Worm (Caenorhabditis elegans) whole organism, L1 larva: ENCODE measurements around the gene H12I19.115.

Experiments
- aha-1 ChIP-seq: fragments of 150-350 bp; optimal IDR thresholded peaks from 2 replicates; lab custom pipeline; 2014; ENCODE audit warnings: missing biosample characterization, missing genetic modification characterization
- alr-1 ChIP-seq: fragments of 200-800 bp; sonication (Bioruptor generic); optimal IDR thresholded peaks from 2 replicates; lab custom pipeline; 2018; ENCODE audit warnings: borderline replicate concordance, mild to moderate bottlenecking, missing genetic modification characterization, missing compliant biosample characterization
- ama-1 ChIP-seq: fragments of 150-350 bp; optimal IDR thresholded peaks from 2 replicates; lab custom pipeline; 2014
- ceh-8 ChIP-seq: fragments of 200-800 bp; sonication (Bioruptor generic); optimal IDR thresholded peaks from 2 replicates; lab custom pipeline; 2018; ENCODE audit warnings: mild to moderate bottlenecking, missing genetic modification characterization, moderate library complexity, missing compliant biosample characterization
- ceh-90 ChIP-seq: sonication (generic microtip); optimal IDR thresholded peaks from 2 replicates; lab custom pipeline; 2016; ENCODE audit warnings: missing genetic modification characterization, missing compliant biosample characterization
- dsc-1 ChIP-seq: sonication (generic microtip); optimal IDR thresholded peaks from 2 replicates; lab custom pipeline; 2016; ENCODE audit warnings: mild to moderate bottlenecking, missing genetic modification characterization, missing compliant biosample characterization
- efl-1 ChIP-seq, 4 experiments: fragments of 150-350 bp; optimal IDR thresholded peaks in 3 of 4; peaks in 1 of 4; 1 replicate in 1 of 4; 2 replicates in 3 of 4; lab custom pipeline; 2014; ENCODE audit warnings: missing biosample characterization in 2 of 4, missing genetic modification characterization in 2 of 4, missing genetic modification reagents in 2 of 4
- efl-3 ChIP-seq: fragments of 200-800 bp; sonication (Bioruptor generic); optimal IDR thresholded peaks from 2 replicates; lab custom pipeline; 2018; ENCODE audit warnings: mild to moderate bottlenecking, missing genetic modification characterization, missing compliant biosample characterization
- egl-13 ChIP-seq: sonication (generic microtip); optimal IDR thresholded peaks from 2 replicates; lab custom pipeline; 2016; ENCODE audit warnings: missing genotype, missing genetic modification reagents, missing genetic modification characterization, missing compliant biosample characterization
- elt-2 ChIP-seq: sonication (generic microtip); optimal IDR thresholded peaks from 2 replicates; lab custom pipeline; 2016; ENCODE audit warnings: missing genetic modification characterization, mild to moderate bottlenecking, inconsistent platforms, missing compliant biosample characterization, missing genetic modification reagents
- fkh-10 ChIP-seq: sonication (generic microtip); optimal IDR thresholded peaks from 2 replicates; lab custom pipeline; 2017; ENCODE audit warnings: missing biosample characterization, missing genetic modification reagents, missing genetic modification characterization
- fkh-4 ChIP-seq: sonication (generic microtip); optimal IDR thresholded peaks from 2 replicates; lab custom pipeline; 2016; ENCODE audit warnings: missing compliant biosample characterization, missing genetic modification characterization, borderline replicate concordance
- fos-1 ChIP-seq: fragments of 150-350 bp; optimal IDR thresholded peaks from 2 replicates; lab custom pipeline; 2014; ENCODE audit warnings: missing biosample characterization, missing genetic modification characterization
- hlh-17 ChIP-seq: fragments of 200-800 bp; sonication (Bioruptor generic); optimal IDR thresholded peaks from 2 replicates; lab custom pipeline; 2018; ENCODE audit warnings: missing genetic modification characterization, mild to moderate bottlenecking, missing compliant biosample characterization, moderate library complexity, borderline replicate concordance
- jun-1 ChIP-seq: fragments of 150-350 bp; optimal IDR thresholded peaks from 2 replicates; lab custom pipeline; 2014; ENCODE audit warnings: missing biosample characterization, missing genetic modification reagents, missing genetic modification characterization
- lin-35 ChIP-seq, 2 experiments: fragments of 150-350 bp; optimal IDR thresholded peaks; 2 replicates each; lab custom pipeline; 2014; ENCODE audit warnings: missing biosample characterization in 2 of 2, missing genetic modification characterization in 2 of 2, missing genetic modification reagents in 2 of 2
- lsy-2 ChIP-seq, 2 experiments: fragments of 150-350 bp; optimal IDR thresholded peaks; 2 replicates each; lab custom pipeline; 2014; ENCODE audit warnings: missing biosample characterization in 2 of 2, missing genetic modification characterization in 2 of 2
- mab-9 ChIP-seq: fragments of 200-800 bp; sonication (Bioruptor generic); IDR thresholded peaks from 2 replicates; pipeline ENCODE4 v1.3.6; 2022; ENCODE audit warnings: missing genetic modification reagents, missing genetic modification characterization, missing compliant biosample characterization
- mef-2 ChIP-seq: fragments of 150-350 bp; optimal IDR thresholded peaks from 2 replicates; lab custom pipeline; 2014; ENCODE audit warnings: missing biosample characterization, missing genetic modification characterization
- nhr-11 ChIP-seq: fragments of 150-350 bp; optimal IDR thresholded peaks from 2 replicates; lab custom pipeline; 2014; ENCODE audit warnings: missing biosample characterization, missing genetic modification characterization
- nhr-12 ChIP-seq: sonication (generic microtip); optimal IDR thresholded peaks from 2 replicates; lab custom pipeline; 2017; ENCODE audit warnings: missing biosample characterization, missing genetic modification characterization
- nhr-19 ChIP-seq: fragments of 200-800 bp; sonication (Bioruptor generic); conservative IDR thresholded peaks from 2 replicates; pipeline ENCODE4 v1.3.6; 2022; ENCODE audit warnings: missing genetic modification characterization, missing compliant biosample characterization
- nhr-237 ChIP-seq: fragments of 150-350 bp; optimal IDR thresholded peaks from 2 replicates; lab custom pipeline; 2014; ENCODE audit warnings: missing biosample characterization, missing genetic modification characterization
- nhr-47 ChIP-seq: sonication (generic microtip); optimal IDR thresholded peaks from 2 replicates; lab custom pipeline; 2016; ENCODE audit warnings: mild to moderate bottlenecking, missing genetic modification characterization, moderate library complexity, missing compliant biosample characterization
- nhr-71 ChIP-seq: sonication (generic microtip); optimal IDR thresholded peaks from 2 replicates; lab custom pipeline; 2016; ENCODE audit warnings: mild to moderate bottlenecking, missing genetic modification characterization, moderate library complexity, missing compliant biosample characterization
- nhr-76 ChIP-seq: sonication (generic microtip); optimal IDR thresholded peaks from 2 replicates; lab custom pipeline; 2017; ENCODE audit warnings: missing biosample characterization, missing genetic modification characterization
- nhr-77 ChIP-seq: fragments of 150-350 bp; optimal IDR thresholded peaks from 2 replicates; lab custom pipeline; 2014; ENCODE audit warnings: missing biosample characterization, missing genetic modification characterization
- nhr-84 ChIP-seq: sonication (generic microtip); optimal IDR thresholded peaks from 2 replicates; lab custom pipeline; 2017; ENCODE audit warnings: missing biosample characterization, missing genetic modification characterization
- nhr-90 ChIP-seq: sonication (generic microtip); optimal IDR thresholded peaks from 2 replicates; lab custom pipeline; 2016; ENCODE audit warnings: mild to moderate bottlenecking, missing genetic modification characterization, missing compliant biosample characterization; ENCODE audit not compliant: poor library complexity
- skn-1 ChIP-seq: fragments of 150-350 bp; optimal IDR thresholded peaks from 2 replicates; lab custom pipeline; 2014; ENCODE audit warnings: missing biosample characterization, missing genetic modification characterization
- snu-23 ChIP-seq: sonication (generic microtip); optimal IDR thresholded peaks from 2 replicates; lab custom pipeline; 2016; ENCODE audit warnings: missing genetic modification characterization, missing compliant biosample characterization
- swsn-7 ChIP-seq: sonication (generic microtip); optimal IDR thresholded peaks from 2 replicates; lab custom pipeline; 2016; ENCODE audit warnings: missing genetic modification characterization, missing compliant biosample characterization
- tlp-1 ChIP-seq: fragments of 150-350 bp; optimal IDR thresholded peaks from 2 replicates; lab custom pipeline; 2014; ENCODE audit warnings: missing biosample characterization, missing genetic modification characterization
- unc-130 ChIP-seq: fragments of 150-350 bp; optimal IDR thresholded peaks from 2 replicates; lab custom pipeline; 2017; ENCODE audit warnings: missing biosample characterization, missing genetic modification characterization, inconsistent platforms
- unc-30 ChIP-seq: sonication (generic microtip); optimal IDR thresholded peaks from 2 replicates; lab custom pipeline; 2017; ENCODE audit warnings: missing biosample characterization, missing genetic modification characterization
- unc-86 ChIP-seq: sonication (generic microtip); optimal IDR thresholded peaks from 2 replicates; lab custom pipeline; 2016; ENCODE audit warnings: missing genetic modification characterization, missing compliant biosample characterization
- unc-98 ChIP-seq: fragments of 200-800 bp; sonication (Bioruptor generic); IDR thresholded peaks from 2 replicates; pipeline ENCODE4 v1.3.6; 2022; ENCODE audit warnings: missing genetic modification characterization, missing compliant biosample characterization
- zag-1 ChIP-seq: fragments of 150-350 bp; optimal IDR thresholded peaks from 2 replicates; lab custom pipeline; 2014; ENCODE audit warnings: missing biosample characterization, missing genetic modification characterization
- zip-4 ChIP-seq: fragments of 200-800 bp; sonication (Bioruptor generic); optimal IDR thresholded peaks from 2 replicates; lab custom pipeline; 2018; ENCODE audit warnings: mild to moderate bottlenecking, missing genetic modification characterization, moderate library complexity, missing compliant biosample characterization
- ztf-11 ChIP-seq, 2 experiments: sonication (generic microtip); optimal IDR thresholded peaks; 2 replicates each; lab custom pipeline; 2016 to 2017; ENCODE audit warnings: missing genetic modification characterization in 2 of 2, missing biosample characterization in 1 of 2, missing compliant biosample characterization in 1 of 2

The H12I19.115 gene

ce11 chrIV:14165476-14165875 lies 37.8 kb upstream of the H12I19.115 start, which contains the start of gene R05A10.6:
Gene R05A10.6, plus strand, starts transcription at chrIV:14165776.
- TF ChIP-seq ama-1 (lab: Kevin White, UChicago) (no peak), snu-23 (GFP tag; lab: Kevin White, UChicago) (no peak), fos-1 (tag; lab: Kevin White, UChicago) (no peak), lin-35 (GFP tag; optimal IDR thresholded peaks at IDR 0.05; lab: Kevin White, UChicago) (no peak), ztf-11 (tag; optimal IDR thresholded peaks at IDR 0.05; lab: Kevin White, UChicago) (no peak), alr-1 (tag; lab: Kevin White, UChicago) (no peak), nhr-84 (tag; lab: Kevin White, UChicago) (no peak), efl-1 (optimal IDR thresholded peaks at IDR 0.05; lab: Kevin White, UChicago) (no peak), efl-1 (GFP tag; optimal IDR thresholded peaks at IDR 0.05 in 1 of 2; lab: Kevin White, UChicago) (no peak), nhr-76 (no peak), elt-2 (tag; lab: Kevin White, UChicago) (no peak), dsc-1 (no peak), nhr-77 (tag; lab: Kevin White, UChicago) (no peak), jun-1 (no peak), unc-98 (GFP tag; lab: Robert Waterston, UW) (no peak), nhr-71 (no peak), fkh-10 (GFP tag; lab: Kevin White, UChicago) (no peak)

- TF ChIP-seq unc-98 (GFP tag; lab: Robert Waterston, UW) (no peak), mab-9 (GFP tag; lab: Robert Waterston, UW) (no peak), nhr-47 (tag; lab: Kevin White, UChicago) (no peak), unc-30 (tag; lab: Kevin White, UChicago) (no peak), hlh-17 (GFP tag; lab: Kevin White, UChicago) (no peak), snu-23 (GFP tag; lab: Kevin White, UChicago) (no peak), mef-2 (tag; lab: Kevin White, UChicago) (no peak), nhr-84 (tag; lab: Kevin White, UChicago) (no peak), nhr-90 (tag; lab: Kevin White, UChicago) (no peak), fkh-4 (no peak), skn-1 (tag; lab: Kevin White, UChicago) (no peak), ceh-90 (no peak)
These were observed 36.5 kb upstream of the H12I19.115 start for ce11 chrIV:14164109-14164508.

DNA sequence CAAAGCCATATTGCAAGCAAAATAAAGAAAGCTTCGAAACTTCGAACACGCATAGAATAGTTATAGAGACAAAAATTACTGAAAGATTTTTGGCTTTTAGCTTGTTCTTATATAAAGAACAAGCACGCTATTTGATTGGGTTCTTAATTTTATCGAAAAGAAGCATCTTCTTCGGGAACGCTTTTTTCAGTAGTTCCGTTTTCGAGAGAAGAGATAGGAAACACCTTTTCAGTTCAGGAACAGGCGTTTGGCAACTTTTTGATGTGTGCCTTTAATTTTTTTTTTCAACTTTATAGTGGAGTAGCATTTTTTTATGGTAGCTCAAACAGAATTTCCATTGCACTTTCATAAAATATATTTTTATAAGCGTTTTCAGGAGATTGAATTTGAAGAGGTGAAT lies 35.1 kb upstream of the H12I19.115 start, which contains the start of gene R05A10.7:
TSS of gene R05A10.7 (minus strand) at position 101 of the 400 bp plus-strand sequence.
- no peak for TF ChIP-seq unc-86 (tag; lab: Kevin White, UChicago)
- no peak for TF ChIP-seq nhr-237 (tag; lab: Kevin White, UChicago)
- TF ChIP-seq, all 84 proteins: peak for 0

DNA sequence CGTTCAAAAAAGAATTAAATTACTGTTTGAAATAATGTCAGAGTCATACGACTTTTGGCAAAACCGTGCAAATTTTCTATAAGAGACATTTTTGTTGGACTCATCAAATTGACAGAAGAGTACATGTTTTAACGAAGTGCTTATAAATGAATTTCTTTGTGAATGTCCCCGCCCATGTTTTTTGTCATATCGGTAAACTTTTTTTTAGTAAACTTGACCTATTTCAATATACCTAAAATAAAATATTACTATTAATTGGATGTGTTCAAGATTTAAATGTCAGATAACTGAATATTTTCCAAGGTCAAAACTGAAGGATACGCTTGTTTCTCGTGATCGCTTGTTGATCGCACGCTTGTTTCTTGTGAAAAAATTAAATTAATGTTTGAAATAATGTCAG lies 30.4 kb upstream of the H12I19.115 start, which contains the start of gene R05A10.8:
TSS of gene R05A10.8 (minus strand) at position 101 of the 400 bp plus-strand sequence.
- TF ChIP-seq efl-3, result no peak
- TF ChIP-seq swsn-7 (tag; lab: Kevin White, UChicago), result no peak
- TF ChIP-seq ztf-11 (tag; optimal IDR thresholded peaks at IDR 0.05; lab: Kevin White, UChicago), result no peak
- no peak for TF ChIP-seq fkh-4
- no peak for TF ChIP-seq jun-1
- TF ChIP-seq zip-4 (GFP tag; lab: Kevin White, UChicago), result no peak
- TF ChIP-seq nhr-11 (tag; lab: Kevin White, UChicago), result no peak
- no peak for TF ChIP-seq zag-1 (tag; lab: Kevin White, UChicago)
- TF ChIP-seq tlp-1 (tag; lab: Kevin White, UChicago), result no peak
- no peak for TF ChIP-seq nhr-19 (GFP tag; lab: Robert Waterston, UW)
- no peak for TF ChIP-seq aha-1
- no peak for TF ChIP-seq ceh-8
- no peak for TF ChIP-seq unc-130
- TF ChIP-seq elt-2 (tag; lab: Kevin White, UChicago), result no peak
- no peak for TF ChIP-seq lsy-2 (tag; optimal IDR thresholded peaks at IDR 0.05; lab: Kevin White, UChicago)
- no peak for TF ChIP-seq fos-1 (tag; lab: Kevin White, UChicago)
- TF ChIP-seq nhr-12 (tag; lab: Kevin White, UChicago), result no peak
- no peak for TF ChIP-seq egl-13
